Fruit fly (Drosophila melanogaster) whole organism, prepupa: Measurements from ENCODE around the gene Obp93a.

Experiments used
- CG11902 ChIP-seq: fragments of 200-800 bp; sonication (Bioruptor generic); optimal IDR thresholded peaks from 3 replicates; lab custom pipeline; 2016; ENCODE audit warnings: missing biosample characterization, missing genetic modification characterization
- CG1621 ChIP-seq: fragments of 200-800 bp; sonication (Bioruptor generic); optimal IDR thresholded peaks from 3 replicates; lab custom pipeline; 2018; ENCODE audit warnings: missing biosample characterization, mild to moderate bottlenecking, missing genetic modification characterization
- CG4318 ChIP-seq: fragments of 200-800 bp; sonication (Bioruptor generic); optimal IDR thresholded peaks from 3 replicates; lab custom pipeline; 2017; ENCODE audit warnings: missing biosample characterization, mild to moderate bottlenecking, missing genetic modification characterization
- CG9139 ChIP-seq: fragments of 200-800 bp; sonication (Bioruptor generic); optimal IDR thresholded peaks from 3 replicates; lab custom pipeline; 2017; ENCODE audit warnings: missing biosample characterization, mild to moderate bottlenecking, missing genetic modification characterization
- Eip93F ChIP-seq: fragments of 200-800 bp; sonication (Bioruptor generic); optimal IDR thresholded peaks from 2 replicates; lab custom pipeline; 2016; ENCODE audit warnings: missing biosample characterization, mild to moderate bottlenecking, missing genetic modification characterization
- net ChIP-seq: fragments of 200-800 bp; sonication (Bioruptor generic); optimal IDR thresholded peaks from 3 replicates; lab custom pipeline; 2016; ENCODE audit warnings: missing biosample characterization, missing genetic modification characterization

DNA sequence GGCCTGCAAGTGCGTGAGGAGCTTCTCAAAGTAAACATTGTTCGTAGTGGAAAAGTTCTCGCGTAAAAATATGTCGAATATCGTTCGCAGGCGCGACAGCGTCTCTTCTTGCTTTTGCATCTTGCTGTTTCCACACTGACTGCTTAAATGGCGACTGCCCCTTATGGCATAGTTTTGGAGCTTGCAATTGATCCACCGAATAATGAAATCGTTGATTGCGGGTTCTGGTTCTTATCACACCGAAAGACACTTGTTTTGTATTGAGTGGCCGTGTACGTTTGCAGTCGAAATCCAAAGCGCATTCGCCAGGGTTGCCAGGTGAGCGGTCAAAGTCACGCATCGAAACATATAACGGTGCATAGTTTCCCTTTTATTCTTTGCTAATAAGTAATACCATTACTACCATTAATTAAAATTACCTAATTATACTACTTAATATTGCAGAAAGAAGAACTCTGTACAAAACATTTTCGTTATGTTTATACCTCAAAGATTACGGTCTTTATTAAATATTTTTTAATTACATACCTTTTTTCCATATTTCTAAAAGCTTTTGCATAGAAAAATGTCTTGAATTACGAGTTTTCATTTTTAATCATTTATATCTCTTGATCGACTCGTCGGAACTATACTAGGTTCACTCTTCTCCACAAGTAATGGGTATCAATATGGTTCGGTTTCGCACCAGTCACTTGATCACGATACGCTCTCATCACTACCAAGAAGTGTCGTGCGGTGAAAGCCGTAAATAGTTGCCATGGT lies 27.9 kb downstream of the Obp93a start, which contains the start of the genes CG7044 and Tbc1d22:
- TF ChIP-seq CG4318 (no peak), Eip93F (GFP tag; lab: Kevin White, UChicago) (peak; percentile 35), CG1621 (no peak), CG11902 (peak; percentile 39), CG9139 (GFP tag; lab: Kevin White, UChicago) (no peak), net (GFP tag; lab: Kevin White, UChicago) (no peak)
